Fruit fly (Drosophila melanogaster) whole organism: ENCODE measurements around the gene CG43052.

Source experiments
- CG8478 ChIP-seq: fragments of >200 bp; optimal IDR thresholded peaks from 2 replicates; lab custom pipeline; 2018; ENCODE audit warnings: inconsistent platforms
- Dll ChIP-seq: fragments of >200 bp; optimal IDR thresholded peaks from 2 replicates; lab custom pipeline; 2017
- EcR ChIP-seq, 2 experiments: fragments of >200 bp; optimal IDR thresholded peaks; 2 replicates each; lab custom pipeline; 2017; ENCODE audit warnings: missing biosample characterization in 2 of 2, missing genetic modification characterization in 2 of 2, missing genetic modification reagents in 2 of 2
- pan ChIP-seq: fragments of >200 bp; optimal IDR thresholded peaks from 2 replicates; lab custom pipeline; 2017
- psq ChIP-seq: fragments of >200 bp; optimal IDR thresholded peaks from 2 replicates; lab custom pipeline; 2017
- usp ChIP-seq: fragments of >200 bp; optimal IDR thresholded peaks from 2 replicates; lab custom pipeline; 2017; ENCODE audit warnings: missing biosample characterization, missing genetic modification characterization, mixed read lengths

- TF ChIP-seq CG8478 (lab: Kevin White, UChicago): no peak
- TF ChIP-seq usp: no peak
- no peak for TF ChIP-seq EcR (GFP tag; optimal IDR thresholded peaks at IDR 0.05; lab: Kevin White, UChicago)
- no peak for TF ChIP-seq pan
- no peak for TF ChIP-seq psq (lab: Kevin White, UChicago)
- TF ChIP-seq Dll (lab: Kevin White, UChicago): no peak
Measured at dm6 chr2L:14366590-14367273, 14.9 kb downstream of the CG43052 start.
